Fruit fly (Drosophila melanogaster): ENCODE measurements around the gene robo2.

The robo2 gene

dm6 chr2L:1422725-1423124 lies 2.5 kb upstream of the robo2 start (continued):
- peak; percentile 62 for TF ChIP-seq disco-r (GFP tag; optimal IDR thresholded peaks at IDR 0.05)
- TF ChIP-seq fd102C (GFP tag; optimal IDR thresholded peaks at IDR 0.05), result peak; percentile 80
- peak; percentile 80 for TF ChIP-seq jumu (GFP tag; optimal IDR thresholded peaks at IDR 0.05)
- TF ChIP-seq CG30431 (GFP tag; optimal IDR thresholded peaks at IDR 0.05), result peak; percentile 84
- no peak for TF ChIP-seq kah (GFP tag; optimal IDR thresholded peaks at IDR 0.05)
- TF ChIP-seq YL-1 (GFP tag; optimal IDR thresholded peaks at IDR 0.05), result no peak
- TF ChIP-seq scrt (GFP tag; optimal IDR thresholded peaks at IDR 0.05), result peak; percentile 34
- TF ChIP-seq Gsc (GFP tag; IDR thresholded peaks at IDR 0.05), result no peak
- TF ChIP-seq CG2202 (tag; optimal IDR thresholded peaks at IDR 0.05), result peak; percentile 73
- peak; percentile 67 for TF ChIP-seq CG12104 (GFP tag; optimal IDR thresholded peaks at IDR 0.05)
- TF ChIP-seq tx (GFP tag; optimal IDR thresholded peaks at IDR 0.05), result peak; percentile 74
- peak; percentile 63 for TF ChIP-seq CG7271 (tag; optimal IDR thresholded peaks at IDR 0.05)
- no peak for TF ChIP-seq bbx (GFP tag; IDR thresholded peaks at IDR 0.05; ENCODE audit: partially characterized antibody)
- TF ChIP-seq pb (GFP tag; optimal IDR thresholded peaks at IDR 0.05), result peak; percentile 73
- peak; percentile 42 for TF ChIP-seq CG17385 (GFP tag; optimal IDR thresholded peaks at IDR 0.05)
- TF ChIP-seq BEAF-32 (GFP tag; optimal IDR thresholded peaks at IDR 0.05), result no peak
- TF ChIP-seq HLH4C (GFP tag; IDR thresholded peaks at IDR 0.05; ENCODE audit: partially characterized antibody), result no peak
- TF ChIP-seq CG5245 (GFP tag; optimal IDR thresholded peaks at IDR 0.05), result peak; percentile 90
- peak; percentile 20 for TF ChIP-seq fd3F (GFP tag; optimal IDR thresholded peaks at IDR 0.05)
- TF ChIP-seq eve (GFP tag; optimal IDR thresholded peaks at IDR 0.05), result peak in 1 of 2 experiments; percentile 88
- TF ChIP-seq Hmr (GFP tag; optimal IDR thresholded peaks at IDR 0.05), result peak; percentile 52
- peak; percentile 66 for TF ChIP-seq Hr3 (GFP tag; optimal IDR thresholded peaks at IDR 0.05)
- TF ChIP-seq wek (GFP tag; optimal IDR thresholded peaks at IDR 0.05), result peak; percentile 68
- TF ChIP-seq ttk (GFP tag; IDR thresholded peaks at IDR 0.05), result peak; percentile 75
- peak; percentile 50 for TF ChIP-seq CG9437 (GFP tag; optimal IDR thresholded peaks at IDR 0.05)
- peak; percentile 32 for TF ChIP-seq cato (GFP tag; optimal IDR thresholded peaks at IDR 0.05; ENCODE audit: borderline replicate concordance)
- peak; percentile 39 for TF ChIP-seq Dek (tag; optimal IDR thresholded peaks at IDR 0.05)
- TF ChIP-seq gsb-n (tag; optimal IDR thresholded peaks at IDR 0.05), result peak; percentile 83
- TF ChIP-seq Lpt (GFP tag; optimal IDR thresholded peaks at IDR 0.05), result no peak
- TF ChIP-seq zen (tag; optimal IDR thresholded peaks at IDR 0.05), result peak; percentile 85
- peak; percentile 84 for TF ChIP-seq CG11398 (GFP tag; optimal IDR thresholded peaks at IDR 0.05)
- peak; percentile 67 for TF ChIP-seq CG6813 (GFP tag; optimal IDR thresholded peaks at IDR 0.05)
- peak; percentile 49 for TF ChIP-seq Meics (GFP tag; optimal IDR thresholded peaks at IDR 0.05)
- peak; percentile 72 for TF ChIP-seq CG10147 (GFP tag; optimal IDR thresholded peaks at IDR 0.05)
- peak; percentile 39 for TF ChIP-seq CG10431 (GFP tag; optimal IDR thresholded peaks at IDR 0.05)
- TF ChIP-seq Dll (GFP tag; IDR thresholded peaks at IDR 0.05; ENCODE audit: partially characterized antibody), result no peak
- peak; percentile 84 for TF ChIP-seq Camta (GFP tag; optimal IDR thresholded peaks at IDR 0.05)
- peak; percentile 55 for TF ChIP-seq CG3281 (GFP tag; optimal IDR thresholded peaks at IDR 0.05)
- TF ChIP-seq CG10462 (GFP tag; optimal IDR thresholded peaks at IDR 0.05), result peak; percentile 67
- peak; percentile 72 for TF ChIP-seq maf-S (GFP tag; optimal IDR thresholded peaks at IDR 0.05)
- 0 out of 2 replicates have a peak, but pooled peaks have one; percentile 8 for TF ChIP-seq CG10321 (GFP tag; IDR thresholded peaks at IDR 0.05)
- peak; percentile 77 for TF ChIP-seq CG6689 (GFP tag; IDR thresholded peaks at IDR 0.05)
- peak; percentile 75 for TF ChIP-seq CG8924 (tag; optimal IDR thresholded peaks at IDR 0.05)
- TF ChIP-seq gcm (GFP tag; optimal IDR thresholded peaks at IDR 0.05), result peak; percentile 69
- TF ChIP-seq CG17361 (GFP tag; IDR thresholded peaks at IDR 0.05), result peak; percentile 80
- peak; percentile 34; the same call in 1 of the 2 replicates for TF ChIP-seq E2f2 (GFP tag; IDR thresholded peaks at IDR 0.05)
- peak; percentile 43 for TF ChIP-seq BtbVII (GFP tag; optimal IDR thresholded peaks at IDR 0.05)
- TF ChIP-seq Rfx (GFP tag; IDR thresholded peaks at IDR 0.05), result peak; percentile 65
- TF ChIP-seq lab (GFP tag; optimal IDR thresholded peaks at IDR 0.05), result peak; percentile 75
- TF ChIP-seq fd96Cb (tag; optimal IDR thresholded peaks at IDR 0.05), result peak; percentile 80
